Worm (Caenorhabditis elegans) whole organism, early embryonic: ENCODE data around the gene unc-64.

Experiments used
- B0310.2 ChIP-seq: sonication (generic microtip); optimal IDR thresholded peaks from 2 replicates; lab custom pipeline; 2016; ENCODE audit warnings: mild to moderate bottlenecking, missing genetic modification characterization, missing compliant biosample characterization
- ceh-36 ChIP-seq: sonication (generic microtip); optimal IDR thresholded peaks from 2 replicates; lab custom pipeline; 2016; ENCODE audit warnings: missing genetic modification characterization, inconsistent platforms, missing compliant biosample characterization
- flt-1 ChIP-seq: fragments of 200-800 bp; sonication (Bioruptor generic); IDR thresholded peaks from 2 replicates; pipeline ENCODE4 v1.3.6; 2022; ENCODE audit warnings: missing genetic modification characterization, missing compliant biosample characterization
- hnd-1 ChIP-seq: sonication (generic microtip); optimal IDR thresholded peaks from 2 replicates; lab custom pipeline; 2016; ENCODE audit warnings: missing genetic modification characterization, missing compliant biosample characterization
- tbx-11 ChIP-seq: fragments of 200-800 bp; sonication (Bioruptor generic); IDR thresholded peaks from 2 replicates; pipeline ENCODE4 v1.3.6; 2022; ENCODE audit warnings: missing genetic modification characterization, missing compliant biosample characterization

- TF ChIP-seq ceh-36 (no peak), flt-1 (GFP tag; lab: Robert Waterston, UW) (no peak), hnd-1 (tag; lab: Kevin White, UChicago) (no peak), B0310.2 (tag; lab: Kevin White, UChicago) (no peak), tbx-11 (GFP tag; lab: Robert Waterston, UW) (no peak)
Observed at ce11 chrIII:13262987-13263386, 14.1 kb upstream of the unc-64 start, which contains the start of gene F56A8.4.
